Worm (Caenorhabditis elegans) whole organism, L4 larva: ENCODE results near the gene R02D5.6.
A peak's percentile ranks its signal among the peaks of the same experiment; 100 is the strongest.

Source experiments
- F26F4.8 ChIP-seq: fragments of 200-800 bp; sonication (Bioruptor generic); conservative IDR thresholded peaks from 2 replicates; pipeline ENCODE4 v1.3.6; 2022; ENCODE audit warnings: missing genetic modification characterization, missing compliant biosample characterization
- ZK337.2 ChIP-seq: fragments of 200-800 bp; sonication (Bioruptor generic); IDR thresholded peaks from 2 replicates; pipeline ENCODE4 v1.3.6; 2022; ENCODE audit warnings: missing genetic modification reagents, missing genetic modification characterization, missing compliant biosample characterization
- ZK546.5 ChIP-seq, 2 experiments: sonication (generic microtip); optimal IDR thresholded peaks; 2 replicates each; lab custom pipeline; 2017; ENCODE audit warnings: missing biosample characterization in 2 of 2, missing genetic modification characterization in 2 of 2
- aha-1 ChIP-seq: fragments of 150-350 bp; peaks from one replicate; lab custom pipeline; 2014; ENCODE audit warnings: missing biosample characterization, missing genetic modification characterization
- ceh-20 ChIP-seq: fragments of 200-800 bp; sonication (Bioruptor generic); IDR thresholded peaks from 2 replicates; pipeline ENCODE4 v1.3.6; 2022; ENCODE audit warnings: missing genetic modification reagents, missing genetic modification characterization, missing compliant biosample characterization
- ceh-28 ChIP-seq: fragments of 150-350 bp; optimal IDR thresholded peaks from 2 replicates; lab custom pipeline; 2014; ENCODE audit warnings: missing biosample characterization, missing genetic modification reagents, missing genetic modification characterization
- ceh-44 ChIP-seq: fragments of 200-800 bp; sonication (Bioruptor generic); IDR thresholded peaks from 2 replicates; pipeline ENCODE4 v1.3.6; 2022; ENCODE audit warnings: missing genetic modification reagents, missing genetic modification characterization, missing compliant biosample characterization
- ces-1 ChIP-seq: fragments of 150-350 bp; sonication (generic microtip); optimal IDR thresholded peaks from 4 replicates; lab custom pipeline; 2014; ENCODE audit warnings: missing biosample characterization, missing genetic modification reagents, missing genetic modification characterization
- cey-2 ChIP-seq: sonication (generic microtip); optimal IDR thresholded peaks from 3 replicates; lab custom pipeline; 2017; ENCODE audit warnings: missing genetic modification characterization, mild to moderate bottlenecking, missing compliant biosample characterization, antibody characterized with exemption, borderline replicate concordance; ENCODE audit not compliant: insufficient read depth
- daf-16 ChIP-seq, 3 experiments: sonication (generic microtip); optimal IDR thresholded peaks; 2 replicates each; lab custom pipeline; 2016 to 2017; ENCODE audit warnings: missing genetic modification characterization in 3 of 3, missing genetic modification reagents in 3 of 3, mild to moderate bottlenecking in 2 of 3, missing compliant biosample characterization in 2 of 3, missing biosample characterization in 1 of 3, moderate library complexity in 1 of 3
- daf-19 ChIP-seq: fragments of 200-800 bp; sonication (Bioruptor generic); conservative IDR thresholded peaks from 2 replicates; pipeline ENCODE4 v1.3.6; 2022; ENCODE audit warnings: missing genetic modification characterization, missing compliant biosample characterization
- daf-8 ChIP-seq: fragments of 200-800 bp; sonication (Bioruptor generic); IDR thresholded peaks from 2 replicates; pipeline ENCODE4 v1.3.6; 2022; ENCODE audit warnings: missing genetic modification characterization, missing compliant biosample characterization
- dmd-8 ChIP-seq: fragments of 200-800 bp; sonication (Bioruptor generic); IDR thresholded peaks from 2 replicates; pipeline ENCODE4 v1.3.6; 2022; ENCODE audit warnings: missing genetic modification characterization, missing compliant biosample characterization
- dpl-1 ChIP-seq: fragments of 150-350 bp; optimal IDR thresholded peaks from 2 replicates; lab custom pipeline; 2014; ENCODE audit warnings: missing biosample characterization, missing genetic modification reagents, missing genetic modification characterization
- hmg-1.1 ChIP-seq: fragments of 200-800 bp; sonication (Bioruptor generic); IDR thresholded peaks from 2 replicates; pipeline ENCODE4 v1.3.6; 2022; ENCODE audit warnings: missing genetic modification reagents, missing genetic modification characterization, missing compliant biosample characterization
- lim-7 ChIP-seq: fragments of 200-800 bp; sonication (Bioruptor generic); IDR thresholded peaks from 2 replicates; pipeline ENCODE4 v1.3.6; 2022; ENCODE audit warnings: missing genetic modification characterization, missing compliant biosample characterization
- lin-13 ChIP-seq: fragments of 150-350 bp; optimal IDR thresholded peaks from 2 replicates; lab custom pipeline; 2014; ENCODE audit warnings: missing biosample characterization, missing genetic modification reagents, missing genetic modification characterization
- lin-15B ChIP-seq: fragments of 150-350 bp; sonication (generic microtip); optimal IDR thresholded peaks from 3 replicates; lab custom pipeline; 2014; ENCODE audit warnings: missing biosample characterization, missing genetic modification characterization
- lin-38 ChIP-seq: fragments of 200-800 bp; sonication (Bioruptor generic); IDR thresholded peaks from 2 replicates; pipeline ENCODE4 v1.3.6; 2022; ENCODE audit warnings: missing genetic modification reagents, missing genetic modification characterization, missing compliant biosample characterization
- lin-39 ChIP-seq: fragments of 150-350 bp; optimal IDR thresholded peaks from 2 replicates; lab custom pipeline; 2014; ENCODE audit warnings: missing biosample characterization, missing genetic modification reagents, missing genetic modification characterization
- lsy-2 ChIP-seq, 2 experiments: fragments of 150-350 bp in 1 of 2; sonication (generic microtip) in 1 of 2; optimal IDR thresholded peaks; 2 replicates each; lab custom pipeline; 2014 to 2017; ENCODE audit warnings: missing biosample characterization in 2 of 2, missing genetic modification characterization in 2 of 2
- mdt-29 ChIP-seq: fragments of 200-800 bp; sonication (Bioruptor generic); IDR thresholded peaks from 2 replicates; pipeline ENCODE4 v1.3.6; 2022; ENCODE audit warnings: missing genetic modification reagents, missing genetic modification characterization, missing compliant biosample characterization
- mep-1 ChIP-seq: fragments of 150-350 bp; sonication (generic microtip); optimal IDR thresholded peaks from 3 replicates; lab custom pipeline; 2014; ENCODE audit warnings: missing biosample characterization, missing genetic modification characterization
- mes-2 ChIP-seq: sonication (generic microtip); optimal IDR thresholded peaks from 2 replicates; lab custom pipeline; 2016; ENCODE audit warnings: missing genotype, mild to moderate bottlenecking, missing genetic modification characterization, missing compliant biosample characterization; ENCODE audit not compliant: poor library complexity, severe bottlenecking
- nhr-28 ChIP-seq: fragments of 150-350 bp; optimal IDR thresholded peaks from 2 replicates; lab custom pipeline; 2014; ENCODE audit warnings: missing biosample characterization, missing genetic modification characterization
- nhr-48 ChIP-seq: sonication (generic microtip); optimal IDR thresholded peaks from 2 replicates; lab custom pipeline; 2016; ENCODE audit warnings: mild to moderate bottlenecking, missing genetic modification characterization, missing compliant biosample characterization
- nhr-6 ChIP-seq: fragments of 150-350 bp; optimal IDR thresholded peaks from 2 replicates; lab custom pipeline; 2014; ENCODE audit warnings: missing biosample characterization, missing genetic modification characterization
- nhr-77 ChIP-seq: fragments of 150-350 bp; optimal IDR thresholded peaks from 2 replicates; lab custom pipeline; 2014; ENCODE audit warnings: missing biosample characterization, missing genetic modification characterization
- pha-4 ChIP-seq, 2 experiments: fragments of 150-350 bp in 1 of 2; fragments of 200-800 bp in 1 of 2; sonication (Bioruptor generic) in 1 of 2; IDR thresholded peaks in 1 of 2; optimal IDR thresholded peaks in 1 of 2; 2 replicates each; pipeline versions ENCODE4 v1.3.6 to Lab custom; 2014 to 2022; ENCODE audit warnings: missing genetic modification characterization in 2 of 2, missing genetic modification reagents in 2 of 2, missing biosample characterization in 1 of 2, missing compliant biosample characterization in 1 of 2
- snpc-1.2 ChIP-seq: fragments of 200-800 bp; sonication (Bioruptor generic); IDR thresholded peaks from 2 replicates; pipeline ENCODE4 v1.3.6; 2022; ENCODE audit warnings: missing genetic modification reagents, missing genetic modification characterization, missing compliant biosample characterization
- spr-1 ChIP-seq: sonication (generic microtip); optimal IDR thresholded peaks from 2 replicates; lab custom pipeline; 2016; ENCODE audit warnings: mild to moderate bottlenecking, missing genetic modification characterization, missing compliant biosample characterization
- tag-97 ChIP-seq: fragments of 200-800 bp; sonication (Bioruptor generic); IDR thresholded peaks from 2 replicates; pipeline ENCODE4 v1.3.6; 2022; ENCODE audit warnings: missing genetic modification characterization, missing compliant biosample characterization
- unc-62 ChIP-seq, 3 experiments: fragments of 150-350 bp in 1 of 3; sonication (generic microtip); optimal IDR thresholded peaks in 2 of 3; peaks in 1 of 3; 1 replicate in 1 of 3; 2 replicates in 2 of 3; lab custom pipeline; 2014 to 2017; ENCODE audit warnings: missing biosample characterization in 3 of 3, missing genetic modification characterization in 3 of 3, missing genetic modification reagents in 3 of 3, missing genotype in 1 of 3
- zag-1 ChIP-seq: fragments of 150-350 bp; optimal IDR thresholded peaks from 2 replicates; lab custom pipeline; 2014; ENCODE audit warnings: missing biosample characterization, missing genetic modification characterization

R02D5.6 gene

ce11 chrV:14539355-14539754 lies 21.4 kb upstream of the R02D5.6 start:
- TF ChIP-seq hmg-1.1 (GFP tag; lab: Robert Waterston, UW) (no peak), dmd-8 (GFP tag; lab: Robert Waterston, UW) (no peak), daf-16 (GFP tag; optimal IDR thresholded peaks at IDR 0.05; lab: Kevin White, UChicago) (no peak), daf-16 (tag; optimal IDR thresholded peaks at IDR 0.05; lab: Kevin White, UChicago) (peak; percentile 35)
- TF ChIP-seq, all 104 proteins: peak for 1

ce11 chrV:14536274-14536673 lies 18.4 kb upstream of the R02D5.6 start, which contains the start of gene tag-191:
Gene tag-191 (minus strand): TSS chrV:14536374.
- TF ChIP-seq unc-62 (GFP tag; optimal IDR thresholded peaks at IDR 0.05 in 1 of 2; lab: Kevin White, UChicago) (peak in 1 of 2 experiments; percentile 11), unc-62 (tag; optimal IDR thresholded peaks at IDR 0.05; lab: Kevin White, UChicago) (no peak), ZK546.5 (tag; optimal IDR thresholded peaks at IDR 0.05; lab: Kevin White, UChicago) (no peak), tag-97 (GFP tag; lab: Robert Waterston, UW) (no peak)

- TF ChIP-seq nhr-48 (tag; lab: Kevin White, UChicago) (no peak), ceh-44 (GFP tag; lab: Robert Waterston, UW) (no peak), aha-1 (tag; lab: Kevin White, UChicago) (peak; percentile 70), lim-7 (no peak), zag-1 (tag; lab: Kevin White, UChicago) (no peak), ZK337.2 (GFP tag; lab: Robert Waterston, UW) (no peak)
- TF ChIP-seq, all 104 proteins: peak for 1
These were observed 14.5 kb upstream of the R02D5.6 start for ce11 chrV:14532374-14532773.

ce11 chrV:14530813-14531212 lies 12.9 kb upstream of the R02D5.6 start, which contains the start of gene kcnl-4:
Gene kcnl-4 (plus strand): TSS chrV:14531113.
- TF ChIP-seq dpl-1 (GFP tag; lab: Kevin White, UChicago): no peak
- no peak for TF ChIP-seq lin-39 (tag; lab: Kevin White, UChicago)
- TF ChIP-seq, all 104 proteins: peak for 0

- TF ChIP-seq ces-1 (GFP tag; lab: Kevin White, UChicago): peak; percentile 53
- TF ChIP-seq lin-15B (tag; lab: Kevin White, UChicago): no peak
These were observed 9.3 kb upstream of the R02D5.6 start for ce11 chrV:14527210-14527609.

- TF ChIP-seq lin-39 (tag; lab: Kevin White, UChicago): no peak
- TF ChIP-seq zag-1 (tag; lab: Kevin White, UChicago): no peak
- TF ChIP-seq lsy-2 (tag; optimal IDR thresholded peaks at IDR 0.05; lab: Kevin White, UChicago): no peak
- TF ChIP-seq ceh-20 (GFP tag; lab: Robert Waterston, UW): no peak
- TF ChIP-seq lin-13: no peak
- TF ChIP-seq F26F4.8 (GFP tag; lab: Robert Waterston, UW): no peak
- no peak for TF ChIP-seq daf-8 (GFP tag; lab: Robert Waterston, UW)
- TF ChIP-seq nhr-48 (tag; lab: Kevin White, UChicago): no peak
- no peak for TF ChIP-seq spr-1
- TF ChIP-seq aha-1 (tag; lab: Kevin White, UChicago): no peak
- TF ChIP-seq cey-2 (tag; lab: Kevin White, UChicago): no peak
- TF ChIP-seq ZK337.2 (GFP tag; lab: Robert Waterston, UW): no peak
- TF ChIP-seq daf-19: no peak
- TF ChIP-seq snpc-1.2 (GFP tag; lab: Robert Waterston, UW): no peak
These were observed 7.2 kb upstream of the R02D5.6 start, which contains the start of gene hda-1 for ce11 chrV:14525089-14525488. Gene hda-1 (plus strand): TSS chrV:14525389.

- TF ChIP-seq mes-2 (tag; lab: Kevin White, UChicago): peak; percentile 77
- TF ChIP-seq lin-38 (GFP tag; lab: Robert Waterston, UW): peak; percentile 62
- TF ChIP-seq nhr-28: peak; percentile 59
- peak; percentile 77 for TF ChIP-seq aha-1 (tag; lab: Kevin White, UChicago)
- TF ChIP-seq hmg-1.1 (GFP tag; lab: Robert Waterston, UW): peak; percentile 45; the same call in 1 of the 2 replicates
- TF ChIP-seq ceh-28: no peak
- no peak for TF ChIP-seq mdt-29 (GFP tag; lab: Robert Waterston, UW)
- TF ChIP-seq lsy-2 (tag; optimal IDR thresholded peaks at IDR 0.05; lab: Kevin White, UChicago): peak in 1 of 2 experiments; percentile 66
- no peak for TF ChIP-seq pha-4 (GFP tag; IDR thresholded peaks at IDR 0.05; lab: Robert Waterston, UW)
- no peak for TF ChIP-seq pha-4 (tag; optimal IDR thresholded peaks at IDR 0.05; lab: Kevin White, UChicago)
- TF ChIP-seq nhr-77: peak; percentile 43
- TF ChIP-seq mep-1 (tag; lab: Kevin White, UChicago): peak; percentile 75
- peak; percentile 53 for TF ChIP-seq dpl-1 (GFP tag; lab: Kevin White, UChicago)
- no peak for TF ChIP-seq daf-16 (GFP tag; optimal IDR thresholded peaks at IDR 0.05; lab: Kevin White, UChicago)
- peak; percentile 40 for TF ChIP-seq daf-16 (tag; optimal IDR thresholded peaks at IDR 0.05; lab: Kevin White, UChicago)
- peak; percentile 89 for TF ChIP-seq nhr-6 (tag; lab: Kevin White, UChicago)
These were observed 6.1 kb upstream of the R02D5.6 start, which contains the start of gene ril-1 for ce11 chrV:14523788-14524582. Gene ril-1 (minus strand): TSS chrV:14524129.
